Worm (Caenorhabditis elegans) whole organism, L3 larva: ENCODE data around the gene R09A8.9.

Source experiments
- ZK546.5 ChIP-seq: sonication (generic microtip); optimal IDR thresholded peaks from 2 replicates; lab custom pipeline; 2017; ENCODE audit warnings: missing biosample characterization, missing genetic modification characterization
- aly-2 ChIP-seq: fragments of 150-350 bp; optimal IDR thresholded peaks from 2 replicates; lab custom pipeline; 2014; ENCODE audit warnings: missing biosample characterization, missing genetic modification characterization
- ama-1 ChIP-seq: fragments of 150-350 bp; optimal IDR thresholded peaks from 2 replicates; lab custom pipeline; 2018
- ceh-16 ChIP-seq: sonication (generic microtip); optimal IDR thresholded peaks from 2 replicates; lab custom pipeline; 2017; ENCODE audit warnings: missing biosample characterization, missing genetic modification characterization
- ceh-82 ChIP-seq: fragments of 150-350 bp; optimal IDR thresholded peaks from 2 replicates; lab custom pipeline; 2014; ENCODE audit warnings: missing biosample characterization, missing genetic modification characterization
- daf-12 ChIP-seq: fragments of 150-350 bp; optimal IDR thresholded peaks from 2 replicates; lab custom pipeline; 2014; ENCODE audit warnings: missing biosample characterization, missing genetic modification reagents, missing genetic modification characterization
- egl-27 ChIP-seq: sonication (generic microtip); optimal IDR thresholded peaks from 4 replicates; lab custom pipeline; 2017; ENCODE audit warnings: missing biosample characterization, missing genetic modification reagents, missing genetic modification characterization
- egl-5 ChIP-seq: fragments of 150-350 bp; optimal IDR thresholded peaks from 2 replicates; lab custom pipeline; 2017; ENCODE audit warnings: missing biosample characterization, missing genetic modification reagents, missing genetic modification characterization, inconsistent platforms
- elt-2 ChIP-seq: sonication (generic microtip); optimal IDR thresholded peaks from 2 replicates; lab custom pipeline; 2016; ENCODE audit warnings: missing genetic modification reagents, mild to moderate bottlenecking, missing genetic modification characterization, missing compliant biosample characterization
- eor-1 ChIP-seq, 2 experiments: fragments of 150-350 bp; optimal IDR thresholded peaks; 2 replicates each; lab custom pipeline; 2014 to 2018; ENCODE audit warnings: missing biosample characterization in 2 of 2, missing genetic modification characterization in 2 of 2
- fkh-10 ChIP-seq: sonication (generic microtip); optimal IDR thresholded peaks from 2 replicates; lab custom pipeline; 2017; ENCODE audit warnings: missing biosample characterization, missing genetic modification reagents, missing genetic modification characterization
- fkh-2 ChIP-seq: fragments of 150-350 bp; optimal IDR thresholded peaks from 2 replicates; lab custom pipeline; 2014; ENCODE audit warnings: missing biosample characterization, missing genetic modification reagents, missing genetic modification characterization
- fos-1 ChIP-seq: fragments of 150-350 bp; optimal IDR thresholded peaks from 2 replicates; lab custom pipeline; 2014; ENCODE audit warnings: missing biosample characterization, missing genetic modification characterization
- hmg-11 ChIP-seq: sonication (generic microtip); optimal IDR thresholded peaks from 2 replicates; lab custom pipeline; 2016; ENCODE audit warnings: missing genetic modification characterization, missing compliant biosample characterization
- jun-1 ChIP-seq: fragments of 150-350 bp; optimal IDR thresholded peaks from 2 replicates; lab custom pipeline; 2014; ENCODE audit warnings: missing biosample characterization, missing genetic modification reagents, missing genetic modification characterization
- lin-15B ChIP-seq: fragments of 150-350 bp; optimal IDR thresholded peaks from 2 replicates; lab custom pipeline; 2014; ENCODE audit warnings: missing biosample characterization, missing genetic modification characterization
- lin-39 ChIP-seq: fragments of 150-350 bp; optimal IDR thresholded peaks from 2 replicates; lab custom pipeline; 2018; ENCODE audit warnings: missing biosample characterization, missing genetic modification reagents, missing genetic modification characterization
- lsy-12 ChIP-seq: sonication (generic microtip); optimal IDR thresholded peaks from 2 replicates; lab custom pipeline; 2016; ENCODE audit warnings: mild to moderate bottlenecking, missing genetic modification characterization, missing compliant biosample characterization
- mdl-1 ChIP-seq: fragments of 150-350 bp; optimal IDR thresholded peaks from 2 replicates; lab custom pipeline; 2014; ENCODE audit warnings: missing biosample characterization, missing genetic modification characterization
- mml-1 ChIP-seq: fragments of 150-350 bp; sonication (generic microtip); optimal IDR thresholded peaks from 3 replicates; lab custom pipeline; 2014; ENCODE audit warnings: missing biosample characterization, missing genetic modification characterization
- nfya-1 ChIP-seq: sonication (generic microtip); optimal IDR thresholded peaks from 2 replicates; lab custom pipeline; 2017; ENCODE audit warnings: missing genetic modification characterization, mild to moderate bottlenecking, missing compliant biosample characterization, antibody characterized with exemption, moderate library complexity; ENCODE audit not compliant: insufficient read depth
- nhr-11 ChIP-seq: fragments of 150-350 bp; optimal IDR thresholded peaks from 2 replicates; lab custom pipeline; 2014; ENCODE audit warnings: missing biosample characterization, missing genetic modification characterization
- nhr-12 ChIP-seq: fragments of 150-350 bp; optimal IDR thresholded peaks from 2 replicates; lab custom pipeline; 2014; ENCODE audit warnings: missing biosample characterization, missing genetic modification characterization
- nhr-23 ChIP-seq: fragments of 150-350 bp; optimal IDR thresholded peaks from 2 replicates; lab custom pipeline; 2014; ENCODE audit warnings: missing biosample characterization, missing genetic modification reagents, missing genetic modification characterization
- nhr-237 ChIP-seq: fragments of 150-350 bp; optimal IDR thresholded peaks from 2 replicates; lab custom pipeline; 2014; ENCODE audit warnings: missing biosample characterization, missing genetic modification characterization
- nhr-25 ChIP-seq: sonication (generic microtip); optimal IDR thresholded peaks from 2 replicates; lab custom pipeline; 2017; ENCODE audit warnings: missing biosample characterization, missing genetic modification characterization
- nhr-28 ChIP-seq: fragments of 150-350 bp; optimal IDR thresholded peaks from 2 replicates; lab custom pipeline; 2014; ENCODE audit warnings: missing biosample characterization, missing genetic modification characterization
- nhr-43 ChIP-seq: sonication (generic microtip); optimal IDR thresholded peaks from 2 replicates; lab custom pipeline; 2016; ENCODE audit warnings: mild to moderate bottlenecking, missing genetic modification characterization, missing compliant biosample characterization; ENCODE audit not compliant: poor library complexity, severe bottlenecking
- nhr-76 ChIP-seq: fragments of 150-350 bp; sonication (generic microtip); optimal IDR thresholded peaks from 5 replicates; lab custom pipeline; 2014; ENCODE audit warnings: missing biosample characterization, missing genetic modification characterization
- nhr-77 ChIP-seq: fragments of 150-350 bp; optimal IDR thresholded peaks from 2 replicates; lab custom pipeline; 2014; ENCODE audit warnings: missing biosample characterization, missing genetic modification characterization
- pha-4 ChIP-seq: fragments of 150-350 bp; optimal IDR thresholded peaks from 2 replicates; lab custom pipeline; 2014; ENCODE audit warnings: missing biosample characterization, missing genetic modification reagents, missing genetic modification characterization
- pqm-1 ChIP-seq: fragments of 150-350 bp; optimal IDR thresholded peaks from 2 replicates; lab custom pipeline; 2017; ENCODE audit warnings: missing biosample characterization, missing genetic modification characterization, inconsistent platforms
- sea-2 ChIP-seq: fragments of 150-350 bp; sonication (generic microtip); optimal IDR thresholded peaks from 4 replicates; lab custom pipeline; 2014; ENCODE audit warnings: missing biosample characterization, missing genetic modification reagents, missing genetic modification characterization
- skn-1 ChIP-seq: fragments of 150-350 bp; optimal IDR thresholded peaks from 2 replicates; lab custom pipeline; 2014; ENCODE audit warnings: missing biosample characterization, missing genetic modification characterization
- snpc-4 ChIP-seq: fragments of 150-350 bp; optimal IDR thresholded peaks from 2 replicates; lab custom pipeline; 2014; ENCODE audit warnings: missing biosample characterization, missing genetic modification characterization
- unc-39 ChIP-seq: sonication (generic microtip); optimal IDR thresholded peaks from 4 replicates; lab custom pipeline; 2017; ENCODE audit warnings: missing biosample characterization, missing genetic modification characterization
- unc-62 ChIP-seq: fragments of 150-350 bp; sonication (generic microtip); optimal IDR thresholded peaks from 4 replicates; lab custom pipeline; 2014; ENCODE audit warnings: missing biosample characterization, missing genetic modification reagents, missing genetic modification characterization
- zag-1 ChIP-seq: fragments of 150-350 bp; optimal IDR thresholded peaks from 2 replicates; lab custom pipeline; 2014; ENCODE audit warnings: missing biosample characterization, missing genetic modification characterization
- ztf-11 ChIP-seq: fragments of 150-350 bp; optimal IDR thresholded peaks from 2 replicates; lab custom pipeline; 2014; ENCODE audit warnings: missing biosample characterization, missing genetic modification characterization

R09A8.9 gene

ce11 chrX:12631446-12631845 is 27.7 kb downstream of the R09A8.9 start:
- TF ChIP-seq ztf-11 (no peak), nhr-12 (tag; lab: Kevin White, UChicago) (no peak), unc-62 (no peak), fkh-10 (GFP tag; lab: Kevin White, UChicago) (peak; percentile 65), zag-1 (no peak), ZK546.5 (tag; lab: Kevin White, UChicago) (no peak), nhr-43 (tag; lab: Kevin White, UChicago) (no peak)

DNA sequence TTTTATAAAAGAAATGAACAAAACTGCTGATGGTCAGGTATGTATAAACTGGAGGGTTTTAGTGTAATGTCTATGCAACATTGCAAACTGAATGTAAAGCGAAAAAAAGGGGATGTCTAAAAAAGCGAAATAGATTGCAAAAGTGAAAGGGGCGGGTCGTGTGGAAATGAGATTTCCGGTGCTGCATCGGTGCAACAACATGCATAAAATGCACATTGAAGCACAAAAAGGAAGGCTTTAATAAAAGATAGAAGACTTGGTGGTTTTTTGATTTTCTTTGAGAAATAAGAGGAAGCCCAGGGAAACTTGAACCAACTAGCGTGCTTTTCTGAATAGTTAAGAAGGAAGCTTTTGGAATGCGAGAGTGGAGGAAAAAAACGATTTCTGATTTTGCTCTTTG is 28.9 kb downstream of the R09A8.9 start:
- TF ChIP-seq hmg-11 (no peak), fkh-10 (GFP tag; lab: Kevin White, UChicago) (peak; percentile 49)

- TF ChIP-seq nhr-28 (tag; lab: Kevin White, UChicago) = no peak
- peak; percentile 77 for TF ChIP-seq elt-2 (tag; lab: Kevin White, UChicago)
- no peak for TF ChIP-seq mml-1
- TF ChIP-seq nhr-43 (tag; lab: Kevin White, UChicago) = no peak
- no peak for TF ChIP-seq mdl-1 (tag; lab: Kevin White, UChicago)
- no peak for TF ChIP-seq eor-1 (tag; optimal IDR thresholded peaks at IDR 0.05; lab: Kevin White, UChicago)
- no peak for TF ChIP-seq sea-2 (GFP tag; lab: Kevin White, UChicago)
- TF ChIP-seq pqm-1 (tag; lab: Kevin White, UChicago) = peak; percentile 68
- no peak for TF ChIP-seq lin-15B (tag; lab: Kevin White, UChicago)
- TF ChIP-seq jun-1 (tag; lab: Kevin White, UChicago) = no peak
- no peak for TF ChIP-seq nhr-237 (tag; lab: Kevin White, UChicago)
- no peak for TF ChIP-seq lin-39
- no peak for TF ChIP-seq ceh-16 (tag; lab: Kevin White, UChicago)
- peak; percentile 11 for TF ChIP-seq pha-4 (tag; lab: Kevin White, UChicago)
- TF ChIP-seq unc-62 = no peak
- TF ChIP-seq nhr-11 (tag; lab: Kevin White, UChicago) = no peak
- no peak for TF ChIP-seq fkh-10 (GFP tag; lab: Kevin White, UChicago)
- no peak for TF ChIP-seq ceh-82 (tag; lab: Kevin White, UChicago)
- TF ChIP-seq fkh-2 (tag; lab: Kevin White, UChicago) = no peak
- TF ChIP-seq daf-12 = no peak
- TF ChIP-seq lsy-12 (tag; lab: Kevin White, UChicago) = no peak
- TF ChIP-seq fos-1 (tag; lab: Kevin White, UChicago) = no peak
- no peak for TF ChIP-seq egl-27
- no peak for TF ChIP-seq ama-1 (lab: Kevin White, UChicago)
- no peak for TF ChIP-seq ztf-11
- TF ChIP-seq unc-39 (tag; lab: Kevin White, UChicago) = no peak
These were observed 30.2 kb downstream of the R09A8.9 start, which contains the start of gene ivns-1 for ce11 chrX:12633862-12634404. Gene ivns-1, minus strand, starts transcription at chrX:12634354.

DNA sequence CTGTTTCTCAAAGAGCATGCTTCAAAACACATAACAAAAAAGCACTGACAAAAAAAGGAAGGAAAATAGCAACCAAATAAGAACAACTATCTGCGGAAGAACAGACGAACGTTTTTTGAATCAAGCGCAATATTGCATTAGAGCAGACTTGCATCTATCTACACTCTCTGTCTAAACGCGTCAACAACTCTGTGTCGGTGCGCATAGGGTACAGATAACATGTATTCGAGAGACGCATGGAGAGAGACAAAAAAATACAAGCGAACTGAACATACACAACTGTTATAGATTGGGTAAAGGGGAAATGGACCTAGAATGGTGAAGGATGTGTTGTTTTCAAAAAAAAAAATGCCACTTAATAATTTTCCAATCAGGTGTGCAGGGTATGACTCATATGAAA is 31.3 kb downstream of the R09A8.9 start:
- TF ChIP-seq snpc-4 (tag; lab: Kevin White, UChicago) (peak; percentile 48), nhr-76 (tag; lab: Kevin White, UChicago) (no peak), pha-4 (tag; lab: Kevin White, UChicago) (peak; percentile 97), ceh-82 (tag; lab: Kevin White, UChicago) (no peak), nhr-23 (tag; lab: Kevin White, UChicago) (peak; percentile 73), egl-27 (no peak), nhr-11 (tag; lab: Kevin White, UChicago) (no peak), pqm-1 (tag; lab: Kevin White, UChicago) (peak; percentile 78), aly-2 (tag; lab: Kevin White, UChicago) (no peak), nhr-43 (tag; lab: Kevin White, UChicago) (no peak), sea-2 (GFP tag; lab: Kevin White, UChicago) (no peak), elt-2 (tag; lab: Kevin White, UChicago) (peak; percentile 74), mdl-1 (tag; lab: Kevin White, UChicago) (no peak), skn-1 (tag; lab: Kevin White, UChicago) (no peak), lin-15B (tag; lab: Kevin White, UChicago) (peak; percentile 50), lsy-12 (tag; lab: Kevin White, UChicago) (peak; percentile 57), hmg-11 (peak; percentile 6), nfya-1 (tag; lab: Kevin White, UChicago) (peak; percentile 60), fkh-10 (GFP tag; lab: Kevin White, UChicago) (no peak), nhr-25 (peak; percentile 71), nhr-77 (tag; lab: Kevin White, UChicago) (no peak), ZK546.5 (tag; lab: Kevin White, UChicago) (no peak), fos-1 (tag; lab: Kevin White, UChicago) (no peak), egl-5 (tag; lab: Kevin White, UChicago) (no peak), ceh-16 (tag; lab: Kevin White, UChicago) (no peak), jun-1 (tag; lab: Kevin White, UChicago) (no peak), lin-39 (no peak), daf-12 (no peak)
